Fruit fly (Drosophila melanogaster) whole organism, prepupa: Measurements from ENCODE around the gene FarO.
A peak's percentile ranks its signal among the peaks of the same experiment; 100 is the strongest.

Experiments used
- Blimp-1 ChIP-seq: fragments of 200-800 bp; sonication (Bioruptor generic); optimal IDR thresholded peaks from 3 replicates; lab custom pipeline; 2017; ENCODE audit warnings: missing biosample characterization, missing genetic modification characterization, mild to moderate bottlenecking, moderate library complexity, missing genetic modification reagents
- CG10631 ChIP-seq: fragments of 200-800 bp; sonication (Bioruptor generic); optimal IDR thresholded peaks from 2 replicates; lab custom pipeline; 2016; ENCODE audit warnings: missing biosample characterization, missing genetic modification characterization
- CG10669 ChIP-seq: fragments of 200-800 bp; sonication (Bioruptor generic); optimal IDR thresholded peaks from 3 replicates; lab custom pipeline; 2018; ENCODE audit warnings: missing biosample characterization, mild to moderate bottlenecking, missing genetic modification characterization, moderate library complexity
- CG3032 ChIP-seq: fragments of 200-800 bp; optimal IDR thresholded peaks from 2 replicates; lab custom pipeline; 2019; ENCODE audit warnings: missing biosample characterization, mild to moderate bottlenecking, missing genetic modification characterization, moderate library complexity
- CG32006 ChIP-seq: fragments of 200-800 bp; sonication (Bioruptor generic); optimal IDR thresholded peaks from 3 replicates; lab custom pipeline; 2017; ENCODE audit warnings: missing biosample characterization, mild to moderate bottlenecking, missing genetic modification characterization
- CG6276 ChIP-seq: fragments of 200-800 bp; sonication (Bioruptor generic); optimal IDR thresholded peaks from 2 replicates; lab custom pipeline; 2017; ENCODE audit warnings: missing biosample characterization, mild to moderate bottlenecking, missing genetic modification characterization
- CG8319 ChIP-seq: fragments of 200-800 bp; sonication (Bioruptor generic); optimal IDR thresholded peaks from 3 replicates; lab custom pipeline; 2016; ENCODE audit warnings: missing biosample characterization, missing genetic modification characterization
- Ets21C ChIP-seq: fragments of 200-800 bp; sonication (Bioruptor generic); optimal IDR thresholded peaks from 3 replicates; lab custom pipeline; 2016; ENCODE audit warnings: missing biosample characterization, missing genetic modification characterization
- Hr39 ChIP-seq: fragments of 200-800 bp; sonication (Bioruptor generic); optimal IDR thresholded peaks from 2 replicates; lab custom pipeline; 2016; ENCODE audit warnings: missing biosample characterization, missing genetic modification characterization
- Met ChIP-seq: fragments of 200-800 bp; sonication (Bioruptor generic); optimal IDR thresholded peaks from 3 replicates; lab custom pipeline; 2016; ENCODE audit warnings: missing biosample characterization, missing genetic modification characterization
- fd85E ChIP-seq: fragments of 200-800 bp; sonication (Bioruptor generic); optimal IDR thresholded peaks from 3 replicates; lab custom pipeline; 2016; ENCODE audit warnings: missing biosample characterization, missing genetic modification characterization
- spab ChIP-seq: fragments of 200-800 bp; sonication (Bioruptor generic); optimal IDR thresholded peaks from 2 replicates; lab custom pipeline; 2017; ENCODE audit warnings: missing biosample characterization, mild to moderate bottlenecking, missing genetic modification characterization, missing genetic modification reagents

DNA sequence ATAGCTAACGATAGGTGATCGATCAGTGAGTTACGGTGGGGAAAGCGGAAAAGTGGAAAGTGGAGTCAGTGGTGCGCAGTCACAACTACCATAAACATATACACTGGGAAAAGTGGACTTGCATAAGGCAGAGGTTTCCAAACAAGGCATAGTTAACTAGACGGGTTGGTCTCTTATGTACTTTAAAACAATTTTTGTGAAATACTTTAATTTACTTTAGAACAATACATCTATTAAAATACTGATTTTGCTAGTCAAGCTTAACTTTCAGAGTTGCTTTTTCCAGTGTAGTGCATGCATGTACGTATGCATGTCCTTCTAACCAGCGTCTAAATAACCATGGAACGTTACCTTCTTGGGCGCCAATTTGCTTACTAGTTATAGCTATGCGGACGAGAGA is 16.2 kb upstream of the FarO start:
- TF ChIP-seq spab = no peak
- TF ChIP-seq CG6276 = peak; percentile 15
- TF ChIP-seq Blimp-1 (GFP tag; lab: Kevin White, UChicago) = no peak
- TF ChIP-seq Ets21C (GFP tag; lab: Kevin White, UChicago) = no peak
- no peak for TF ChIP-seq fd85E (GFP tag; lab: Kevin White, UChicago)
- peak; percentile 9 for TF ChIP-seq CG10631 (GFP tag; lab: Kevin White, UChicago)
- TF ChIP-seq CG10669 = peak; percentile 5
- no peak for TF ChIP-seq CG8319 (GFP tag; lab: Kevin White, UChicago)
- TF ChIP-seq Hr39 = no peak
- TF ChIP-seq CG3032 = peak; percentile 12
- TF ChIP-seq Met = no peak
- peak; percentile 76 for TF ChIP-seq CG32006
